Fruit fly (Drosophila melanogaster): ENCODE measurements around the gene Cpr72Eb.

The Cpr72Eb gene

DNA sequence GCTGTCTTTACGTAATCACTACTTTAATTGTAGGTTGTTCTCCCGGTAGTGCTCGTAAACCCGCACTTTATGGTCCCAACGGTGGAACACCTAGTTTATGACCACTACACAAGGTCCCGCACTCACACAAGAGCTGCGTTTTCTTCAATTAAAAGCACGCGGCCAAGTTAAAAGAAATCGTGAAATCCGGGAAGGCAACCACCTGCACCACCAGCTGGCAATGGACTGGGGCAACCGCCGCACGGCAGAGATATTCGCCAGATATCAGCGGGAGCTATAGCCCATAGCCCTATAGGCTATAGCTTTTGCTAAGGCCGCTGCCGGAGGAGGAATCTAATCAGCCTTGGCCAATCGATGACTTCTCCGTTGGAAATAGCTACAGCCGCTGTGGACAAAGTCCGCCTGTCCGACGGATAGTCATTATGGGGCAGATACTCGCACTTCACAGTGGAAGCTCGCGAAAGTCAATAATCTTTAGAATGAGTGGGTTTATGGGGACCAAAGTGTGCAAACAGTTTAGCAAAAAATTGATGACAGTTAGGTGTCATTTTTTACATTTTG lies 19.5 kb downstream of the Cpr72Eb start (continued):
- TF ChIP-seq ro (GFP tag; IDR thresholded peaks at IDR 0.05) (0 out of 2 replicates have a peak, but pooled peaks have one; percentile 11), exex (tag; optimal IDR thresholded peaks at IDR 0.05) (peak; percentile 61), Poxn (GFP tag; IDR thresholded peaks at IDR 0.05) (no peak), CG17829 (tag; optimal IDR thresholded peaks at IDR 0.05) (no peak), Adf1 (GFP tag; IDR thresholded peaks at IDR 0.05) (no peak), tin (GFP tag; optimal IDR thresholded peaks at IDR 0.05) (no peak), CG30403 (GFP tag; optimal IDR thresholded peaks at IDR 0.05) (no peak), B-H2 (GFP tag; optimal IDR thresholded peaks at IDR 0.05) (no peak), CG14014 (GFP tag; IDR thresholded peaks at IDR 0.05) (0 out of 2 replicates have a peak, but pooled peaks have one; percentile 6), luna (GFP tag; optimal IDR thresholded peaks at IDR 0.05) (no peak), bigmax (GFP tag; optimal IDR thresholded peaks at IDR 0.05) (no peak), CG15011 (GFP tag; optimal IDR thresholded peaks at IDR 0.05) (no peak)

DNA sequence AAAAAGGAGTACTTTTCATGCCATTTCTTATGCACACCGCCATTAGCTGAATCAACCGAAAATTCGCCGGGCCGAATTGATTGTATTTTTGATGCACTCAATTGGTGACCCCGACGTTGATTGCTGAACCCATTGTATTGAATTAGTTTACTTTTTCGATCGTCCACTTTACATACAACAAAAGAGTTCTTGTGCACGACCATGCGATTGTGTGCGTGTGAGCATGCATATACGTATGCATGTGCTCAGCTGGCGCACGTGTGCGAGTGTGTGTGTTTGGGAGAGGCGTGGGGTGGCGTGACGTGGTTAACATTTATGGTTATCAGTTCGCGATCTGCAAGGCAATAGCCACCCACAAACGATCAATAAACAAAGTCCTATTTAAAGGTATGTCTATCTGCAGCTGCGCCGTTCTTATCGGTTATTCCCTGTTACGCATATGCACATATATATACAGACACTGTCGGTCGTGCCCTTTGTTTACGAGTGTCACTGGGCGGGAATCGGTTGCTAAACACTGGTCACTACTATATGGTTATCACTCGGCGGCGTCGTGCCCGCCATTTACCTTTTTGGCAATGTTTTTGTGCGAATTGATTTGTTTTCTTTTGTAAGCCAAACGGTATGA lies 20.7 kb downstream of the Cpr72Eb start:
- TF ChIP-seq lbe (GFP tag; optimal IDR thresholded peaks at IDR 0.05) = peak; percentile 23
- no peak for TF ChIP-seq da (GFP tag; optimal IDR thresholded peaks at IDR 0.05)
- TF ChIP-seq HLHmδ (GFP tag; optimal IDR thresholded peaks at IDR 0.05) = peak; percentile 44
- 0 out of 2 replicates have a peak, but pooled peaks have one; percentile 10 for TF ChIP-seq CG32532 (GFP tag; IDR thresholded peaks at IDR 0.05)
- peak; percentile 97 for TF ChIP-seq cg (GFP tag; optimal IDR thresholded peaks at IDR 0.05)
- no peak for TF ChIP-seq CG1647 (GFP tag; optimal IDR thresholded peaks at IDR 0.05)
- peak in 1 of 2 experiments; percentile 2 for TF ChIP-seq Trl (optimal IDR thresholded peaks at IDR 0.05)
- no peak for TF ChIP-seq Trl (GFP tag; optimal IDR thresholded peaks at IDR 0.05)
- peak; percentile 67 for TF ChIP-seq CG7987 (GFP tag; optimal IDR thresholded peaks at IDR 0.05)
- TF ChIP-seq Dll (GFP tag; IDR thresholded peaks at IDR 0.05; ENCODE audit: partially characterized antibody) = 0 out of 4 replicates have a peak, but pooled peaks have one; percentile 34
- peak; percentile 16 for TF ChIP-seq CrebB (tag; optimal IDR thresholded peaks at IDR 0.05)
- TF ChIP-seq tgo (GFP tag; IDR thresholded peaks at IDR 0.05) = no peak
- TF ChIP-seq CG9876 (GFP tag; optimal IDR thresholded peaks at IDR 0.05) = no peak
- peak; percentile 67 for TF ChIP-seq sug (tag; optimal IDR thresholded peaks at IDR 0.05)
- no peak for TF ChIP-seq lov (optimal IDR thresholded peaks at IDR 0.05)
- TF ChIP-seq lov (GFP tag; IDR thresholded peaks at IDR 0.05) = 0 out of 3 replicates have a peak, but pooled peaks have one; percentile 52
- TF ChIP-seq fd96Cb (tag; optimal IDR thresholded peaks at IDR 0.05) = no peak
- TF ChIP-seq Sin3A (optimal IDR thresholded peaks at IDR 0.05) = peak; percentile 3
- TF ChIP-seq nom (GFP tag; optimal IDR thresholded peaks at IDR 0.05) = peak; percentile 74
- TF ChIP-seq grn (GFP tag; optimal IDR thresholded peaks at IDR 0.05) = peak; percentile 87
- TF ChIP-seq CG13624 (GFP tag; optimal IDR thresholded peaks at IDR 0.05) = no peak
- peak; percentile 37 for TF ChIP-seq mirr (GFP tag; optimal IDR thresholded peaks at IDR 0.05)
- no peak for TF ChIP-seq gcm (GFP tag; optimal IDR thresholded peaks at IDR 0.05)
- TF ChIP-seq Taf1 (GFP tag; IDR thresholded peaks at IDR 0.05) = no peak
- TF ChIP-seq Hr78 (GFP tag; optimal IDR thresholded peaks at IDR 0.05) = peak in 1 of 2 experiments; percentile 86
- TF ChIP-seq sens (GFP tag) = peak; percentile 43
- peak; percentile 63 for TF ChIP-seq MESR4 (GFP tag; optimal IDR thresholded peaks at IDR 0.05)
- TF ChIP-seq CG4617 (GFP tag; optimal IDR thresholded peaks at IDR 0.05; ENCODE audit: borderline replicate concordance) = peak; percentile 30
- peak; percentile 20 for TF ChIP-seq Xbp1 (GFP tag; optimal IDR thresholded peaks at IDR 0.05)
- no peak for TF ChIP-seq zf30C (GFP tag; optimal IDR thresholded peaks at IDR 0.05)
- TF ChIP-seq CG4360 (GFP tag; IDR thresholded peaks at IDR 0.05) = 0 out of 2 replicates have a peak, but pooled peaks have one; percentile 19
- no peak for TF ChIP-seq Hmr (GFP tag; optimal IDR thresholded peaks at IDR 0.05)
- no peak for TF ChIP-seq nerfin-2 (GFP tag; IDR thresholded peaks at IDR 0.05; ENCODE audit: partially characterized antibody)
- 0 out of 2 replicates have a peak, but pooled peaks have one; percentile 30 for TF ChIP-seq Atf6 (GFP tag; IDR thresholded peaks at IDR 0.05)
- peak; percentile 8 for TF ChIP-seq CG12236 (GFP tag; optimal IDR thresholded peaks at IDR 0.05)
- TF ChIP-seq Lim3 (GFP tag; IDR thresholded peaks at IDR 0.05) = no peak
- peak; percentile 17 for TF ChIP-seq nerfin-1 (tag; optimal IDR thresholded peaks at IDR 0.05)
